Worm (Caenorhabditis elegans) whole organism, L4 larva: ENCODE measurements around the gene W01G7.4.
A peak's percentile ranks its signal among the peaks of the same experiment; 100 is the strongest.

ENCODE experiments used
- D1046.2 ChIP-seq: fragments of 200-800 bp; sonication (Bioruptor generic); IDR thresholded peaks from 2 replicates; pipeline ENCODE4 v1.3.6; 2022; ENCODE audit warnings: missing genetic modification characterization, missing compliant biosample characterization
- F10B5.3 ChIP-seq: sonication (generic microtip); optimal IDR thresholded peaks from 2 replicates; lab custom pipeline; 2016; ENCODE audit warnings: mild to moderate bottlenecking, missing genetic modification characterization, missing compliant biosample characterization
- F26F4.8 ChIP-seq: fragments of 200-800 bp; sonication (Bioruptor generic); conservative IDR thresholded peaks from 2 replicates; pipeline ENCODE4 v1.3.6; 2022; ENCODE audit warnings: missing genetic modification characterization, missing compliant biosample characterization
- F49E8.2 ChIP-seq: sonication (generic microtip); optimal IDR thresholded peaks from 2 replicates; lab custom pipeline; 2016; ENCODE audit warnings: missing compliant biosample characterization, mild to moderate bottlenecking, missing genetic modification characterization, borderline replicate concordance
- T20F7.1 ChIP-seq: fragments of 200-800 bp; sonication (Bioruptor generic); optimal IDR thresholded peaks from 2 replicates; lab custom pipeline; 2018; ENCODE audit warnings: mild to moderate bottlenecking, missing genetic modification characterization, missing compliant biosample characterization
- Y48G9A.11 ChIP-seq: fragments of 200-800 bp; sonication (Bioruptor generic); IDR thresholded peaks from 2 replicates; pipeline ENCODE4 v1.3.6; 2022; ENCODE audit warnings: missing genetic modification reagents, missing genetic modification characterization, missing compliant biosample characterization
- Y5F2A.4 ChIP-seq: fragments of 200-800 bp; sonication (Bioruptor generic); optimal IDR thresholded peaks from 2 replicates; lab custom pipeline; 2018; ENCODE audit warnings: mild to moderate bottlenecking, missing genetic modification characterization, missing compliant biosample characterization
- aha-1 ChIP-seq: fragments of 150-350 bp; peaks from one replicate; lab custom pipeline; 2014; ENCODE audit warnings: missing biosample characterization, missing genetic modification characterization
- arid-1 ChIP-seq: fragments of 200-800 bp; sonication (Bioruptor generic); conservative IDR thresholded peaks from 2 replicates; pipeline ENCODE4 v1.3.6; 2022; ENCODE audit warnings: missing genetic modification reagents, missing genetic modification characterization, missing compliant biosample characterization
- attf-4 ChIP-seq: sonication (generic microtip); optimal IDR thresholded peaks from 3 replicates; lab custom pipeline; 2017; ENCODE audit warnings: missing biosample characterization, missing genetic modification characterization
- ceh-20 ChIP-seq: fragments of 200-800 bp; sonication (Bioruptor generic); IDR thresholded peaks from 2 replicates; pipeline ENCODE4 v1.3.6; 2022; ENCODE audit warnings: missing genetic modification reagents, missing genetic modification characterization, missing compliant biosample characterization
- ceh-28 ChIP-seq: fragments of 150-350 bp; optimal IDR thresholded peaks from 2 replicates; lab custom pipeline; 2014; ENCODE audit warnings: missing biosample characterization, missing genetic modification reagents, missing genetic modification characterization
- ctbp-1 ChIP-seq: fragments of 200-800 bp; sonication (Bioruptor generic); IDR thresholded peaks from 2 replicates; pipeline ENCODE4 v1.3.6; 2022; ENCODE audit warnings: missing genetic modification reagents, missing genetic modification characterization, missing compliant biosample characterization
- daf-16 ChIP-seq, 3 experiments: sonication (generic microtip); optimal IDR thresholded peaks; 2 replicates each; lab custom pipeline; 2016 to 2017; ENCODE audit warnings: missing genetic modification characterization in 3 of 3, missing genetic modification reagents in 3 of 3, mild to moderate bottlenecking in 2 of 3, missing compliant biosample characterization in 2 of 3, missing biosample characterization in 1 of 3, moderate library complexity in 1 of 3
- dpl-1 ChIP-seq: fragments of 150-350 bp; optimal IDR thresholded peaks from 2 replicates; lab custom pipeline; 2014; ENCODE audit warnings: missing biosample characterization, missing genetic modification reagents, missing genetic modification characterization
- fkh-10 ChIP-seq: fragments of 150-350 bp; optimal IDR thresholded peaks from 2 replicates; lab custom pipeline; 2014; ENCODE audit warnings: missing biosample characterization, missing genetic modification reagents, missing genetic modification characterization
- gei-8 ChIP-seq: fragments of 200-800 bp; sonication (Bioruptor generic); optimal IDR thresholded peaks from 2 replicates; lab custom pipeline; 2018; ENCODE audit warnings: mild to moderate bottlenecking, missing genetic modification characterization, missing compliant biosample characterization
- hif-1 ChIP-seq, 2 experiments: sonication (generic microtip); optimal IDR thresholded peaks; 2 replicates each; lab custom pipeline; 2016 to 2017; ENCODE audit warnings: missing compliant biosample characterization in 2 of 2, missing genetic modification characterization in 2 of 2, missing genetic modification reagents in 2 of 2, missing genotype in 2 of 2, mild to moderate bottlenecking in 1 of 2
- hlh-30 ChIP-seq: sonication (generic microtip); optimal IDR thresholded peaks from 2 replicates; lab custom pipeline; 2017; ENCODE audit warnings: antibody characterized with exemption, mild to moderate bottlenecking, missing genetic modification characterization, missing compliant biosample characterization; ENCODE audit not compliant: insufficient read depth
- jun-1 ChIP-seq: fragments of 150-350 bp; optimal IDR thresholded peaks from 2 replicates; lab custom pipeline; 2014; ENCODE audit warnings: missing biosample characterization, missing genetic modification reagents, missing genetic modification characterization
- lin-13 ChIP-seq: fragments of 150-350 bp; optimal IDR thresholded peaks from 2 replicates; lab custom pipeline; 2014; ENCODE audit warnings: missing biosample characterization, missing genetic modification reagents, missing genetic modification characterization
- lin-39 ChIP-seq: fragments of 150-350 bp; optimal IDR thresholded peaks from 2 replicates; lab custom pipeline; 2014; ENCODE audit warnings: missing biosample characterization, missing genetic modification reagents, missing genetic modification characterization
- lsy-2 ChIP-seq, 2 experiments: fragments of 150-350 bp in 1 of 2; sonication (generic microtip) in 1 of 2; optimal IDR thresholded peaks; 2 replicates each; lab custom pipeline; 2014 to 2017; ENCODE audit warnings: missing biosample characterization in 2 of 2, missing genetic modification characterization in 2 of 2
- madf-5 ChIP-seq, 2 experiments: fragments of 200-800 bp; sonication (Bioruptor generic); IDR thresholded peaks; 2 replicates each; pipeline ENCODE4 v1.3.6; 2022; ENCODE audit warnings: missing compliant biosample characterization in 2 of 2, missing genetic modification characterization in 2 of 2
- mep-1 ChIP-seq: fragments of 150-350 bp; sonication (generic microtip); optimal IDR thresholded peaks from 3 replicates; lab custom pipeline; 2014; ENCODE audit warnings: missing biosample characterization, missing genetic modification characterization
- mes-2 ChIP-seq: sonication (generic microtip); optimal IDR thresholded peaks from 2 replicates; lab custom pipeline; 2016; ENCODE audit warnings: missing genotype, mild to moderate bottlenecking, missing genetic modification characterization, missing compliant biosample characterization; ENCODE audit not compliant: poor library complexity, severe bottlenecking
- mxl-3 ChIP-seq: fragments of 200-800 bp; sonication (Bioruptor generic); optimal IDR thresholded peaks from 2 replicates; lab custom pipeline; 2018; ENCODE audit warnings: mild to moderate bottlenecking, missing genetic modification characterization, missing compliant biosample characterization
- nhr-102 ChIP-seq: sonication (generic microtip); optimal IDR thresholded peaks from 2 replicates; lab custom pipeline; 2016; ENCODE audit warnings: mild to moderate bottlenecking, missing genetic modification characterization, moderate library complexity, missing compliant biosample characterization
- nhr-237 ChIP-seq: sonication (generic microtip); optimal IDR thresholded peaks from 2 replicates; lab custom pipeline; 2017; ENCODE audit warnings: missing biosample characterization, missing genetic modification characterization
- nhr-28 ChIP-seq: fragments of 150-350 bp; optimal IDR thresholded peaks from 2 replicates; lab custom pipeline; 2014; ENCODE audit warnings: missing biosample characterization, missing genetic modification characterization
- nhr-41 ChIP-seq: fragments of 200-800 bp; sonication (Bioruptor generic); IDR thresholded peaks from 2 replicates; pipeline ENCODE4 v1.3.6; 2022; ENCODE audit warnings: missing genetic modification reagents, missing genetic modification characterization, missing compliant biosample characterization
- nhr-76 ChIP-seq: fragments of 150-350 bp; optimal IDR thresholded peaks from 2 replicates; lab custom pipeline; 2014; ENCODE audit warnings: missing biosample characterization, missing genetic modification characterization
- nhr-77 ChIP-seq: fragments of 150-350 bp; optimal IDR thresholded peaks from 2 replicates; lab custom pipeline; 2014; ENCODE audit warnings: missing biosample characterization, missing genetic modification characterization
- pha-4 ChIP-seq, 2 experiments: fragments of 150-350 bp in 1 of 2; fragments of 200-800 bp in 1 of 2; sonication (Bioruptor generic) in 1 of 2; IDR thresholded peaks in 1 of 2; optimal IDR thresholded peaks in 1 of 2; 2 replicates each; pipeline versions ENCODE4 v1.3.6 to Lab custom; 2014 to 2022; ENCODE audit warnings: missing genetic modification characterization in 2 of 2, missing genetic modification reagents in 2 of 2, missing biosample characterization in 1 of 2, missing compliant biosample characterization in 1 of 2
- rbr-2 ChIP-seq: sonication (generic microtip); optimal IDR thresholded peaks from 2 replicates; lab custom pipeline; 2016; ENCODE audit warnings: missing genotype, missing genetic modification characterization, missing compliant biosample characterization
- saeg-2 ChIP-seq: fragments of 200-800 bp; sonication (Bioruptor generic); IDR thresholded peaks from 2 replicates; pipeline ENCODE4 v1.3.6; 2022; ENCODE audit warnings: missing genetic modification reagents, missing genetic modification characterization, missing compliant biosample characterization
- snpc-1.2 ChIP-seq: fragments of 200-800 bp; sonication (Bioruptor generic); IDR thresholded peaks from 2 replicates; pipeline ENCODE4 v1.3.6; 2022; ENCODE audit warnings: missing genetic modification reagents, missing genetic modification characterization, missing compliant biosample characterization
- spr-1 ChIP-seq: sonication (generic microtip); optimal IDR thresholded peaks from 2 replicates; lab custom pipeline; 2016; ENCODE audit warnings: mild to moderate bottlenecking, missing genetic modification characterization, missing compliant biosample characterization
- tag-97 ChIP-seq: fragments of 200-800 bp; sonication (Bioruptor generic); IDR thresholded peaks from 2 replicates; pipeline ENCODE4 v1.3.6; 2022; ENCODE audit warnings: missing genetic modification characterization, missing compliant biosample characterization
- unc-62 ChIP-seq, 3 experiments: fragments of 150-350 bp in 1 of 3; sonication (generic microtip); optimal IDR thresholded peaks in 2 of 3; peaks in 1 of 3; 1 replicate in 1 of 3; 2 replicates in 2 of 3; lab custom pipeline; 2014 to 2017; ENCODE audit warnings: missing biosample characterization in 3 of 3, missing genetic modification characterization in 3 of 3, missing genetic modification reagents in 3 of 3, missing genotype in 1 of 3
- zfp-2 ChIP-seq: sonication (generic microtip); optimal IDR thresholded peaks from 2 replicates; lab custom pipeline; 2016; ENCODE audit warnings: mild to moderate bottlenecking, missing genetic modification characterization, missing compliant biosample characterization
- zip-11 ChIP-seq: fragments of 200-800 bp; sonication (Bioruptor generic); IDR thresholded peaks from 2 replicates; pipeline ENCODE4 v1.3.6; 2022; ENCODE audit warnings: missing genetic modification characterization, missing compliant biosample characterization
- ztf-11 ChIP-seq: fragments of 150-350 bp; optimal IDR thresholded peaks from 2 replicates; lab custom pipeline; 2014; ENCODE audit warnings: missing biosample characterization, missing genetic modification characterization
- ztf-7 ChIP-seq: fragments of 150-350 bp; optimal IDR thresholded peaks from 2 replicates; lab custom pipeline; 2014; ENCODE audit warnings: missing biosample characterization, missing genetic modification characterization

W01G7.4 gene

ce11 chrII:14036724-14037483, 23.6 kb upstream of the W01G7.4 start (continued):
- TF ChIP-seq Y48G9A.11 (GFP tag; lab: Robert Waterston, UW) (0 out of 2 replicates have a peak, but pooled peaks have one; percentile 11), mep-1 (peak; percentile 46), dpl-1 (GFP tag; lab: Kevin White, UChicago) (no peak), ceh-20 (GFP tag; lab: Robert Waterston, UW) (peak; percentile 59; the same call in 1 of the 2 replicates), ceh-28 (no peak)

ce11 chrII:14037484-14038303, 22.8 kb upstream of the W01G7.4 start:
- TF ChIP-seq madf-5 (GFP tag; IDR thresholded peaks at IDR 0.05; lab: Robert Waterston, UW), result no peak
- TF ChIP-seq F26F4.8 (GFP tag; lab: Robert Waterston, UW), result no peak
- no peak for TF ChIP-seq ztf-11 (tag; lab: Kevin White, UChicago)
- peak in 1 of 2 experiments; percentile 1 for TF ChIP-seq hif-1 (tag; optimal IDR thresholded peaks at IDR 0.05; lab: Kevin White, UChicago)
- no peak for TF ChIP-seq T20F7.1 (GFP tag; lab: Kevin White, UChicago)
- no peak for TF ChIP-seq nhr-102 (tag; lab: Kevin White, UChicago)
- TF ChIP-seq nhr-28 (tag; lab: Kevin White, UChicago), result no peak
- no peak; the same call in 1 of the 2 replicates for TF ChIP-seq pha-4 (GFP tag; IDR thresholded peaks at IDR 0.05; lab: Robert Waterston, UW)
- no peak for TF ChIP-seq pha-4 (tag; optimal IDR thresholded peaks at IDR 0.05; lab: Kevin White, UChicago)
- TF ChIP-seq nhr-41 (GFP tag; lab: Robert Waterston, UW), result no peak
- TF ChIP-seq zip-11 (GFP tag; lab: Robert Waterston, UW), result no peak
- TF ChIP-seq nhr-77 (tag; lab: Kevin White, UChicago), result no peak
- peak in 1 of 2 experiments; percentile 25 for TF ChIP-seq lsy-2 (tag; optimal IDR thresholded peaks at IDR 0.05; lab: Kevin White, UChicago)
- TF ChIP-seq F10B5.3 (tag; lab: Kevin White, UChicago), result no peak
- TF ChIP-seq mxl-3 (GFP tag; lab: Kevin White, UChicago), result peak; percentile 36
- peak; percentile 7 for TF ChIP-seq Y5F2A.4 (GFP tag; lab: Kevin White, UChicago)
- TF ChIP-seq ceh-20 (GFP tag; lab: Robert Waterston, UW), result no peak
- peak; percentile 15 for TF ChIP-seq rbr-2 (tag; lab: Kevin White, UChicago)
- TF ChIP-seq ztf-7 (tag; lab: Kevin White, UChicago), result no peak
- TF ChIP-seq zfp-2, result no peak
- TF ChIP-seq spr-1 (tag; lab: Kevin White, UChicago), result no peak
- TF ChIP-seq arid-1, result no peak
- no peak for TF ChIP-seq attf-4 (tag; lab: Kevin White, UChicago)
- no peak for TF ChIP-seq nhr-76 (tag; lab: Kevin White, UChicago)
- no peak for TF ChIP-seq lin-39
- TF ChIP-seq lin-13 (GFP tag; lab: Kevin White, UChicago), result no peak
- TF ChIP-seq unc-62 (GFP tag; optimal IDR thresholded peaks at IDR 0.05 in 1 of 2; lab: Kevin White, UChicago), result peak in 1 of 2 experiments; percentile 91
- no peak for TF ChIP-seq unc-62 (tag; optimal IDR thresholded peaks at IDR 0.05; lab: Kevin White, UChicago)
- TF ChIP-seq gei-8 (GFP tag; lab: Kevin White, UChicago), result no peak
- 0 out of 2 replicates have a peak, but pooled peaks have one; percentile 9 for TF ChIP-seq snpc-1.2 (GFP tag; lab: Robert Waterston, UW)
- TF ChIP-seq tag-97 (GFP tag; lab: Robert Waterston, UW), result no peak
- TF ChIP-seq F49E8.2, result no peak
- TF ChIP-seq aha-1 (tag; lab: Kevin White, UChicago), result peak; percentile 95
- peak; percentile 25 for TF ChIP-seq hlh-30
- no peak for TF ChIP-seq daf-16 (GFP tag; optimal IDR thresholded peaks at IDR 0.05; lab: Kevin White, UChicago)
- TF ChIP-seq daf-16 (tag; optimal IDR thresholded peaks at IDR 0.05; lab: Kevin White, UChicago), result peak; percentile 6
- TF ChIP-seq dpl-1 (GFP tag; lab: Kevin White, UChicago), result no peak
- TF ChIP-seq fkh-10 (GFP tag; lab: Kevin White, UChicago), result no peak
- TF ChIP-seq jun-1, result no peak
- no peak for TF ChIP-seq Y48G9A.11 (GFP tag; lab: Robert Waterston, UW)
- no peak for TF ChIP-seq nhr-237
- TF ChIP-seq D1046.2 (GFP tag; lab: Robert Waterston, UW), result no peak
- TF ChIP-seq mes-2, result no peak
- no peak for TF ChIP-seq saeg-2 (GFP tag; lab: Robert Waterston, UW)
- TF ChIP-seq ctbp-1 (GFP tag; lab: Robert Waterston, UW), result no peak
